Worm (Caenorhabditis elegans): ENCODE data around the gene Y54G2A.18.

ce11 chrIV:2935194-2935593 is 42.9 kb upstream of the Y54G2A.18 start:
- TF ChIP-seq flt-1 (GFP tag; IDR thresholded peaks at IDR 0.05) (no peak), tab-1 (GFP tag; IDR thresholded peaks at IDR 0.05) (no peak), ztf-29 (GFP tag; IDR thresholded peaks at IDR 0.05) (no peak), T22C8.4 (GFP tag; IDR thresholded peaks at IDR 0.05) (no peak)
